Fruit fly (Drosophila melanogaster) whole organism, embryonic: ENCODE measurements around the gene Spc105R.

Experiments used
- Bdp1 ChIP-seq: fragments of 200-800 bp; sonication (Bioruptor generic); optimal IDR thresholded peaks from 3 replicates; lab custom pipeline; 2016; ENCODE audit warnings: missing biosample characterization, missing genetic modification characterization
- BtbVII ChIP-seq: fragments of 200-800 bp; sonication (Bioruptor generic); optimal IDR thresholded peaks from 3 replicates; lab custom pipeline; 2017; ENCODE audit warnings: missing biosample characterization, mild to moderate bottlenecking, missing genetic modification characterization
- CG11085 ChIP-seq: fragments of 200-800 bp; sonication (Bioruptor generic); IDR thresholded peaks from 2 replicates; pipeline ENCODE4 v1.3.6; 2022; ENCODE audit warnings: missing biosample characterization, missing genetic modification characterization
- CG12744 ChIP-seq: fragments of 200-800 bp; sonication (Bioruptor generic); optimal IDR thresholded peaks from 2 replicates; lab custom pipeline; 2016; ENCODE audit warnings: missing biosample characterization, missing genetic modification characterization
- CG12769 ChIP-seq: fragments of 200-800 bp; sonication (Bioruptor generic); optimal IDR thresholded peaks from 2 replicates; lab custom pipeline; 2019; ENCODE audit warnings: missing biosample characterization, mild to moderate bottlenecking, missing genetic modification characterization, moderate library complexity
- CG13123 ChIP-seq: fragments of 200-800 bp; sonication (Bioruptor generic); optimal IDR thresholded peaks from 2 replicates; lab custom pipeline; 2016; ENCODE audit warnings: missing biosample characterization, missing genetic modification characterization
- CG15601 ChIP-seq: fragments of 200-800 bp; sonication (Bioruptor generic); optimal IDR thresholded peaks from 3 replicates; lab custom pipeline; 2019; ENCODE audit warnings: missing biosample characterization, mild to moderate bottlenecking, missing genetic modification characterization, moderate library complexity
- CG18476 ChIP-seq: fragments of 200-800 bp; sonication (Bioruptor generic); optimal IDR thresholded peaks from 2 replicates; lab custom pipeline; 2016; ENCODE audit warnings: missing biosample characterization, mild to moderate bottlenecking, missing genetic modification characterization
- CG30403 ChIP-seq: fragments of 200-800 bp; sonication (Bioruptor generic); optimal IDR thresholded peaks from 3 replicates; lab custom pipeline; 2016; ENCODE audit warnings: missing biosample characterization, missing genetic modification characterization
- CG34224 ChIP-seq: fragments of 200-800 bp; sonication (Bioruptor generic); IDR thresholded peaks from 3 replicates; pipeline ENCODE4 v1.3.6; 2022; ENCODE audit warnings: missing biosample characterization, missing genetic modification characterization; ENCODE audit not compliant: partially characterized antibody
- CG4617 ChIP-seq: fragments of 200-800 bp; sonication (Bioruptor generic); optimal IDR thresholded peaks from 3 replicates; lab custom pipeline; 2016; ENCODE audit warnings: missing biosample characterization, missing genetic modification characterization, borderline replicate concordance
- CG5245 ChIP-seq: fragments of 200-800 bp; sonication (Bioruptor generic); optimal IDR thresholded peaks from 3 replicates; lab custom pipeline; 2016; ENCODE audit warnings: missing biosample characterization, missing genetic modification characterization
- CG6689 ChIP-seq: fragments of 200-800 bp; sonication (Bioruptor generic); IDR thresholded peaks from 2 replicates; pipeline ENCODE4 v1.3.6; 2022; ENCODE audit warnings: missing biosample characterization, missing genetic modification characterization
- CG7357 ChIP-seq: fragments of 200-800 bp; sonication (Bioruptor generic); IDR thresholded peaks from 3 replicates; pipeline ENCODE4 v1.3.6; 2022; ENCODE audit warnings: missing biosample characterization, missing genetic modification characterization
- CG7786 ChIP-seq: fragments of 200-800 bp; sonication (Bioruptor generic); optimal IDR thresholded peaks from 2 replicates; lab custom pipeline; 2016; ENCODE audit warnings: missing biosample characterization, missing genetic modification characterization
- CG8924 ChIP-seq: fragments of 200-800 bp; optimal IDR thresholded peaks from 3 replicates; lab custom pipeline; 2019; ENCODE audit warnings: missing biosample characterization, mild to moderate bottlenecking, missing genetic modification characterization, moderate library complexity
- CG8944 ChIP-seq: fragments of 200-800 bp; sonication (Bioruptor generic); optimal IDR thresholded peaks from 3 replicates; lab custom pipeline; 2016; ENCODE audit warnings: missing biosample characterization, missing genetic modification characterization
- CG9727 ChIP-seq: fragments of 200-800 bp; sonication (Bioruptor generic); optimal IDR thresholded peaks from 3 replicates; lab custom pipeline; 2017; ENCODE audit warnings: missing biosample characterization, mild to moderate bottlenecking, missing genetic modification characterization
- CG9797 ChIP-seq: fragments of 200-800 bp; sonication (Bioruptor generic); optimal IDR thresholded peaks from 3 replicates; lab custom pipeline; 2018; ENCODE audit warnings: missing biosample characterization, mild to moderate bottlenecking, missing genetic modification characterization
- D19A ChIP-seq: fragments of 200-800 bp; optimal IDR thresholded peaks from 3 replicates; lab custom pipeline; 2019; ENCODE audit warnings: missing biosample characterization, mild to moderate bottlenecking, missing genetic modification characterization, moderate library complexity
- Dll ChIP-seq: fragments of 200-800 bp; sonication (Bioruptor generic); IDR thresholded peaks from 4 replicates; pipeline ENCODE4 v1.3.6; 2022; ENCODE audit warnings: missing biosample characterization, missing genetic modification characterization; ENCODE audit not compliant: partially characterized antibody
- Hand ChIP-seq: fragments of 200-800 bp; sonication (Bioruptor generic); optimal IDR thresholded peaks from 2 replicates; lab custom pipeline; 2017; ENCODE audit warnings: mild to moderate bottlenecking, missing biosample characterization, missing genetic modification reagents, missing genetic modification characterization
- Hey ChIP-seq: fragments of 200-800 bp; sonication (Bioruptor generic); optimal IDR thresholded peaks from 3 replicates; lab custom pipeline; 2018; ENCODE audit warnings: missing biosample characterization, mild to moderate bottlenecking, missing genetic modification characterization
- Jarid2 ChIP-seq: fragments of 200-800 bp; sonication (Bioruptor generic); optimal IDR thresholded peaks from 3 replicates; lab custom pipeline; 2017; ENCODE audit warnings: mild to moderate bottlenecking, missing biosample characterization, missing genetic modification reagents, missing genetic modification characterization
- Max ChIP-seq: fragments of 200-800 bp; sonication (Bioruptor generic); optimal IDR thresholded peaks from 2 replicates; lab custom pipeline; 2016; ENCODE audit warnings: missing biosample characterization, mild to moderate bottlenecking, missing genetic modification characterization
- Mes4 ChIP-seq: fragments of 200-800 bp; sonication (Bioruptor generic); optimal IDR thresholded peaks from 2 replicates; lab custom pipeline; 2016; ENCODE audit warnings: missing biosample characterization, missing genetic modification characterization
- Oli ChIP-seq: fragments of 200-800 bp; sonication (Bioruptor generic); optimal IDR thresholded peaks from 2 replicates; lab custom pipeline; 2018; ENCODE audit warnings: missing biosample characterization, mild to moderate bottlenecking, missing genetic modification characterization, moderate library complexity
- ash1 ChIP-seq: fragments of 200-800 bp; sonication (Bioruptor generic); optimal IDR thresholded peaks from 2 replicates; lab custom pipeline; 2018; ENCODE audit warnings: missing biosample characterization, mild to moderate bottlenecking, missing genetic modification characterization
- cad ChIP-seq: fragments of >200 bp; optimal IDR thresholded peaks from 2 replicates; lab custom pipeline; 2017; ENCODE audit warnings: missing biosample characterization, missing genetic modification characterization
- cas ChIP-seq: fragments of 200-800 bp; sonication (Bioruptor generic); IDR thresholded peaks from 2 replicates; pipeline ENCODE4 v1.3.6; 2022; ENCODE audit warnings: missing biosample characterization, missing genetic modification characterization
- dati ChIP-seq: fragments of 200-800 bp; sonication (Bioruptor generic); IDR thresholded peaks from 2 replicates; pipeline ENCODE4 v1.3.6; 2022; ENCODE audit warnings: missing biosample characterization, missing genetic modification characterization
- gsb ChIP-seq: fragments of 200-800 bp; sonication (Bioruptor generic); IDR thresholded peaks from 2 replicates; pipeline ENCODE4 v1.3.6; 2022; ENCODE audit warnings: missing biosample characterization, missing genetic modification characterization
- gt ChIP-seq: fragments of 200-800 bp; sonication (Bioruptor generic); IDR thresholded peaks from 2 replicates; pipeline ENCODE4 v1.3.6; 2022; ENCODE audit warnings: missing biosample characterization, missing genetic modification characterization
- ken ChIP-seq: fragments of 200-800 bp; sonication (Bioruptor generic); IDR thresholded peaks from 3 replicates; pipeline ENCODE4 v1.3.6; 2022; ENCODE audit warnings: missing biosample characterization, missing genetic modification characterization
- maf-S ChIP-seq: fragments of 200-800 bp; sonication (Bioruptor generic); optimal IDR thresholded peaks from 2 replicates; lab custom pipeline; 2016; ENCODE audit warnings: missing biosample characterization, missing genetic modification characterization
- nerfin-1 ChIP-seq: fragments of 200-800 bp; sonication (Bioruptor generic); optimal IDR thresholded peaks from 3 replicates; lab custom pipeline; 2019; ENCODE audit warnings: missing biosample characterization, mild to moderate bottlenecking, missing genetic modification characterization, moderate library complexity
- oc ChIP-seq: fragments of 200-800 bp; sonication (Bioruptor generic); optimal IDR thresholded peaks from 2 replicates; lab custom pipeline; 2018; ENCODE audit warnings: missing biosample characterization, mild to moderate bottlenecking, missing genetic modification characterization, moderate library complexity
- pho ChIP-seq: fragments of 200-800 bp; sonication (Bioruptor generic); optimal IDR thresholded peaks from 2 replicates; lab custom pipeline; 2016; ENCODE audit warnings: missing biosample characterization, missing genetic modification characterization
- row ChIP-seq: fragments of 200-800 bp; sonication (Bioruptor generic); IDR thresholded peaks from 3 replicates; pipeline ENCODE4 v1.3.6; 2022; ENCODE audit warnings: missing biosample characterization, missing genetic modification characterization
- sd ChIP-seq: fragments of 200-800 bp; sonication (Bioruptor generic); optimal IDR thresholded peaks from 3 replicates; lab custom pipeline; 2018; ENCODE audit warnings: missing biosample characterization, mild to moderate bottlenecking, missing genetic modification characterization, moderate library complexity
- shn ChIP-seq: fragments of 200-800 bp; sonication (Bioruptor generic); optimal IDR thresholded peaks from 3 replicates; lab custom pipeline; 2016; ENCODE audit warnings: missing biosample characterization, missing genetic modification characterization
- stc ChIP-seq: fragments of 200-800 bp; sonication (Bioruptor generic); IDR thresholded peaks from 2 replicates; pipeline ENCODE4 v1.3.6; 2022; ENCODE audit warnings: missing biosample characterization, missing genetic modification characterization
- sug ChIP-seq: fragments of 200-800 bp; optimal IDR thresholded peaks from 2 replicates; lab custom pipeline; 2019; ENCODE audit warnings: missing biosample characterization, mild to moderate bottlenecking, missing genetic modification characterization, moderate library complexity
- tgo ChIP-seq: fragments of 200-800 bp; sonication (Bioruptor generic); IDR thresholded peaks from 3 replicates; pipeline ENCODE4 v1.3.6; 2022; ENCODE audit warnings: missing biosample characterization, missing genetic modification characterization
- tll ChIP-seq, 2 experiments: fragments of 200-800 bp in 1 of 2; fragments of >200 bp in 1 of 2; sonication (Bioruptor generic) in 1 of 2; optimal IDR thresholded peaks; 2 replicates each; lab custom pipeline; 2017 to 2019; ENCODE audit warnings: missing biosample characterization in 2 of 2, missing genetic modification characterization in 2 of 2, mild to moderate bottlenecking in 1 of 2, moderate library complexity in 1 of 2
- tna ChIP-seq: fragments of 200-800 bp; sonication (Bioruptor generic); IDR thresholded peaks from 2 replicates; pipeline ENCODE4 v1.3.6; 2022; ENCODE audit warnings: missing biosample characterization, missing genetic modification characterization; ENCODE audit not compliant: partially characterized antibody
- vvl ChIP-seq: fragments of 200-800 bp; sonication (Bioruptor generic); IDR thresholded peaks from 2 replicates; pipeline ENCODE4 v1.3.6; 2022; ENCODE audit warnings: missing biosample characterization, missing genetic modification characterization
- zf30C ChIP-seq: fragments of 200-800 bp; sonication (Bioruptor generic); optimal IDR thresholded peaks from 3 replicates; lab custom pipeline; 2018; ENCODE audit warnings: missing biosample characterization, mild to moderate bottlenecking, missing genetic modification characterization
- zfh1 ChIP-seq: fragments of 200-800 bp; sonication (Bioruptor generic); IDR thresholded peaks from 3 replicates; pipeline ENCODE4 v1.3.6; 2022; ENCODE audit warnings: missing biosample characterization, missing genetic modification characterization

The Spc105R gene

dm6 chr3L:20771891-20772646, 28.1 kb upstream of the Spc105R start (continued):
- TF ChIP-seq tna (GFP tag; lab: Robert Waterston, UW) (no peak), CG11085 (GFP tag; lab: Robert Waterston, UW) (peak; percentile 64; the same call in 1 of the 2 replicates), CG12769 (tag; lab: Kevin White, UChicago) (peak; percentile 88), zfh1 (GFP tag; lab: Robert Waterston, UW) (peak; percentile 79), Mes4 (peak; percentile 24), Bdp1 (GFP tag; lab: Kevin White, UChicago) (peak; percentile 64), CG4617 (GFP tag; lab: Kevin White, UChicago) (peak; percentile 52), cad (GFP tag; lab: Kevin White, UChicago) (no peak), CG6689 (GFP tag; lab: Robert Waterston, UW) (peak; percentile 76), vvl (GFP tag; lab: Robert Waterston, UW) (peak; percentile 89), zf30C (no peak), CG12744 (GFP tag; lab: Kevin White, UChicago) (peak; percentile 60), cas (GFP tag; lab: Robert Waterston, UW) (0 out of 2 replicates have a peak, but pooled peaks have one; percentile 38), pho (peak; percentile 59), Jarid2 (GFP tag; lab: Kevin White, UChicago) (peak; percentile 23), CG5245 (GFP tag; lab: Kevin White, UChicago) (peak; percentile 76), dati (GFP tag; lab: Robert Waterston, UW) (peak; percentile 61), maf-S (GFP tag; lab: Kevin White, UChicago) (peak; percentile 65), stc (peak; percentile 84), gt (GFP tag; lab: Robert Waterston, UW) (no peak), CG13123 (GFP tag; lab: Kevin White, UChicago) (peak; percentile 64), Hey (tag; lab: Kevin White, UChicago) (no peak), CG8944 (GFP tag; lab: Kevin White, UChicago) (peak; percentile 59), CG30403 (GFP tag; lab: Kevin White, UChicago) (peak; percentile 85), Max (GFP tag; lab: Kevin White, UChicago) (peak; percentile 75), D19A (peak; percentile 73), BtbVII (GFP tag; lab: Kevin White, UChicago) (peak; percentile 69), CG7357 (GFP tag; lab: Robert Waterston, UW) (peak; percentile 54; the same call in 2 of the 3 replicates), Hand (GFP tag; lab: Kevin White, UChicago) (peak; percentile 9), CG18476 (peak; percentile 78), CG7786 (peak; percentile 75), tll (GFP tag; optimal IDR thresholded peaks at IDR 0.05; lab: Kevin White, UChicago) (no peak), Oli (tag; lab: Kevin White, UChicago) (peak; percentile 76), CG15601 (peak; percentile 55), CG9727 (GFP tag; lab: Kevin White, UChicago) (peak; percentile 84), CG34224 (no peak; the same call in 2 of the 3 replicates), sd (peak; percentile 99), tgo (GFP tag; lab: Robert Waterston, UW) (peak; percentile 76), ash1 (peak; percentile 52), gsb (peak; percentile 57), shn (peak; percentile 41), Dll (GFP tag; lab: Robert Waterston, UW) (no peak), nerfin-1 (peak; percentile 49), oc (peak; percentile 80), ken (GFP tag; lab: Robert Waterston, UW) (peak; percentile 75; the same call in 1 of the 3 replicates), CG8924 (tag; lab: Kevin White, UChicago) (peak; percentile 74), CG9797 (GFP tag; lab: Kevin White, UChicago) (no peak), row (peak; percentile 88), sug (no peak)
